Fruit fly (Drosophila melanogaster): Measurements from ENCODE around the gene CG2604.

The CG2604 gene

dm6 chr3R:5211901-5212758 lies 11.0 kb downstream of the CG2604 start (continued):
- TF ChIP-seq cg (GFP tag; optimal IDR thresholded peaks at IDR 0.05) (peak; percentile 32), CG13287 (GFP tag; IDR thresholded peaks at IDR 0.05; ENCODE audit: partially characterized antibody) (no peak), sima (GFP tag; optimal IDR thresholded peaks at IDR 0.05) (no peak), nmo (GFP tag; optimal IDR thresholded peaks at IDR 0.05) (peak; percentile 85), CG9215 (GFP tag; IDR thresholded peaks at IDR 0.05) (no peak), bcd (GFP tag; optimal IDR thresholded peaks at IDR 0.05) (peak; percentile 37), CG4404 (GFP tag; IDR thresholded peaks at IDR 0.05) (peak; percentile 94), vfl (GFP tag; optimal IDR thresholded peaks at IDR 0.05) (peak; percentile 82), CG17568 (GFP tag; optimal IDR thresholded peaks at IDR 0.05) (peak; percentile 62), CG2875 (GFP tag; optimal IDR thresholded peaks at IDR 0.05) (peak; percentile 71), CG5245 (GFP tag; optimal IDR thresholded peaks at IDR 0.05) (peak; percentile 52), CG32772 (GFP tag; IDR thresholded peaks at IDR 0.05) (peak; percentile 70), E2f2 (GFP tag; IDR thresholded peaks at IDR 0.05) (peak; percentile 15; the same call in 1 of the 2 replicates), CG8924 (tag; optimal IDR thresholded peaks at IDR 0.05) (peak; percentile 89), CG15011 (GFP tag; optimal IDR thresholded peaks at IDR 0.05) (peak; percentile 40), chinmo (GFP tag; IDR thresholded peaks at IDR 0.05; ENCODE audit: partially characterized antibody) (no peak), lab (GFP tag; optimal IDR thresholded peaks at IDR 0.05) (peak; percentile 10), CG2889 (GFP tag; IDR thresholded peaks at IDR 0.05) (no peak), CG15479 (GFP tag; optimal IDR thresholded peaks at IDR 0.05) (peak; percentile 97), gce (GFP tag; IDR thresholded peaks at IDR 0.05) (no peak), CG3281 (GFP tag; optimal IDR thresholded peaks at IDR 0.05) (no peak), CG12744 (GFP tag; optimal IDR thresholded peaks at IDR 0.05) (peak; percentile 42), pfk (GFP tag; optimal IDR thresholded peaks at IDR 0.05) (no peak), Aef1 (GFP tag; IDR thresholded peaks at IDR 0.05) (no peak), gfzf (GFP tag; optimal IDR thresholded peaks at IDR 0.05) (no peak), fd64A (GFP tag; optimal IDR thresholded peaks at IDR 0.05) (no peak), CG2116 (GFP tag; optimal IDR thresholded peaks at IDR 0.05) (peak; percentile 30), hb (GFP tag; IDR thresholded peaks at IDR 0.05; ENCODE audit: partially characterized antibody) (no peak), CG10654 (GFP tag; optimal IDR thresholded peaks at IDR 0.05) (peak; percentile 52), cwo (GFP tag; optimal IDR thresholded peaks at IDR 0.05) (no peak), chif (GFP tag; optimal IDR thresholded peaks at IDR 0.05) (peak; percentile 77 to 93), ci (GFP tag; IDR thresholded peaks at IDR 0.05) (peak; percentile 81), CG4854 (GFP tag; optimal IDR thresholded peaks at IDR 0.05) (peak; percentile 53), Drgx (GFP tag; IDR thresholded peaks at IDR 0.05) (peak; percentile 38; the same call in 1 of the 2 replicates), exex (tag; optimal IDR thresholded peaks at IDR 0.05) (no peak), twi (tag; optimal IDR thresholded peaks at IDR 0.05) (peak; percentile 84), peb (GFP tag; IDR thresholded peaks at IDR 0.05) (peak; percentile 51; the same call in 1 of the 2 replicates), bowl (GFP tag; IDR thresholded peaks at IDR 0.05) (no peak), Side (GFP tag; optimal IDR thresholded peaks at IDR 0.05) (peak; percentile 79), TFAM (GFP tag; optimal IDR thresholded peaks at IDR 0.05) (peak; percentile 62), maf-S (GFP tag; optimal IDR thresholded peaks at IDR 0.05) (peak; percentile 63), CG11560 (tag; IDR thresholded peaks at IDR 0.05) (no peak), CHES-1-like (GFP tag; optimal IDR thresholded peaks at IDR 0.05) (peak; percentile 69), gsb (GFP tag; IDR thresholded peaks at IDR 0.05) (no peak), CG12299 (tag; optimal IDR thresholded peaks at IDR 0.05) (peak; percentile 4), Bgb (GFP tag; IDR thresholded peaks at IDR 0.05; ENCODE audit: partially characterized antibody) (no peak), hth (optimal IDR thresholded peaks at IDR 0.05) (no peak), CG7556 (GFP tag; optimal IDR thresholded peaks at IDR 0.05) (peak; percentile 78), CG42726 (GFP tag; IDR thresholded peaks at IDR 0.05; ENCODE audit: partially characterized antibody) (no peak)
